Fruit fly (Drosophila melanogaster) whole organism, embryonic: ENCODE measurements around the gene CG31910.

ENCODE experiments used
- CG10654 ChIP-seq: fragments of 200-800 bp; sonication (Bioruptor generic); optimal IDR thresholded peaks from 2 replicates; lab custom pipeline; 2016; ENCODE audit warnings: missing biosample characterization, missing genetic modification characterization
- CG11247 ChIP-seq: fragments of 200-800 bp; sonication (Bioruptor generic); IDR thresholded peaks from 2 replicates; pipeline ENCODE4 v1.3.6; 2022; ENCODE audit warnings: missing biosample characterization, missing genetic modification characterization
- CG11696 ChIP-seq: fragments of 200-800 bp; sonication (Bioruptor generic); IDR thresholded peaks from 2 replicates; pipeline ENCODE4 v1.3.6; 2022; ENCODE audit warnings: missing biosample characterization, missing genetic modification characterization
- CG12071 ChIP-seq: fragments of 200-800 bp; sonication (Bioruptor generic); optimal IDR thresholded peaks from 3 replicates; lab custom pipeline; 2018; ENCODE audit warnings: missing biosample characterization, mild to moderate bottlenecking, missing genetic modification characterization
- CG12155 ChIP-seq: fragments of 200-800 bp; sonication (Bioruptor generic); optimal IDR thresholded peaks from 3 replicates; lab custom pipeline; 2016; ENCODE audit warnings: missing biosample characterization, missing genetic modification characterization
- CG12391 ChIP-seq: fragments of 200-800 bp; sonication (Bioruptor generic); optimal IDR thresholded peaks from 3 replicates; lab custom pipeline; 2018; ENCODE audit warnings: missing biosample characterization, mild to moderate bottlenecking, missing genetic modification characterization, moderate library complexity
- CG13287 ChIP-seq: fragments of 200-800 bp; sonication (Bioruptor generic); IDR thresholded peaks from 2 replicates; pipeline ENCODE4 v1.3.6; 2022; ENCODE audit warnings: missing biosample characterization, missing genetic modification characterization; ENCODE audit not compliant: partially characterized antibody
- CG2875 ChIP-seq: fragments of 200-800 bp; sonication (Bioruptor generic); optimal IDR thresholded peaks from 2 replicates; lab custom pipeline; 2017; ENCODE audit warnings: missing biosample characterization, mild to moderate bottlenecking, missing genetic modification characterization, missing genetic modification reagents
- CG2889 ChIP-seq: fragments of 200-800 bp; sonication (Bioruptor generic); IDR thresholded peaks from 3 replicates; pipeline ENCODE4 v1.3.6; 2022; ENCODE audit warnings: missing biosample characterization, missing genetic modification characterization
- CG30403 ChIP-seq: fragments of 200-800 bp; sonication (Bioruptor generic); optimal IDR thresholded peaks from 3 replicates; lab custom pipeline; 2016; ENCODE audit warnings: missing biosample characterization, missing genetic modification characterization
- CG31224 ChIP-seq: fragments of 200-800 bp; sonication (Bioruptor generic); IDR thresholded peaks from 2 replicates; pipeline ENCODE4 v1.3.6; 2022; ENCODE audit warnings: missing biosample characterization, missing genetic modification characterization
- CG32767 ChIP-seq: fragments of 200-800 bp; sonication (Bioruptor generic); IDR thresholded peaks from 2 replicates; pipeline ENCODE4 v1.3.6; 2022; ENCODE audit warnings: missing biosample characterization, missing genetic modification characterization
- CG32772 ChIP-seq: fragments of 200-800 bp; sonication (Bioruptor generic); IDR thresholded peaks from 2 replicates; pipeline ENCODE4 v1.3.6; 2022; ENCODE audit warnings: missing biosample characterization, missing genetic modification characterization
- CG3847 ChIP-seq: fragments of 200-800 bp; sonication (Bioruptor generic); IDR thresholded peaks from 2 replicates; pipeline ENCODE4 v1.3.6; 2022; ENCODE audit warnings: missing biosample characterization, missing genetic modification characterization
- CG4730 ChIP-seq: fragments of 200-800 bp; sonication (Bioruptor generic); IDR thresholded peaks from 2 replicates; pipeline ENCODE4 v1.3.6; 2022; ENCODE audit warnings: missing biosample characterization, missing genetic modification characterization
- CG6654 ChIP-seq: fragments of 200-800 bp; sonication (Bioruptor generic); optimal IDR thresholded peaks from 2 replicates; lab custom pipeline; 2017; ENCODE audit warnings: missing biosample characterization, mild to moderate bottlenecking, missing genetic modification characterization
- CG8765 ChIP-seq: fragments of 200-800 bp; sonication (Bioruptor generic); IDR thresholded peaks from 2 replicates; pipeline ENCODE4 v1.3.6; 2022; ENCODE audit warnings: missing biosample characterization, missing genetic modification characterization
- Doc2 ChIP-seq: fragments of 200-800 bp; sonication (Bioruptor generic); IDR thresholded peaks from 2 replicates; pipeline ENCODE4 v1.3.6; 2022; ENCODE audit warnings: missing biosample characterization, missing genetic modification characterization
- Eip74EF ChIP-seq, 2 experiments: fragments of 200-800 bp in 1 of 2; fragments of >200 bp in 1 of 2; sonication (Bioruptor generic) in 1 of 2; optimal IDR thresholded peaks; 2 replicates each; lab custom pipeline; 2017 to 2019; ENCODE audit warnings: missing biosample characterization in 2 of 2, missing genetic modification characterization in 2 of 2, mild to moderate bottlenecking in 1 of 2, moderate library complexity in 1 of 2
- H2.0 ChIP-seq: fragments of 200-800 bp; sonication (Bioruptor generic); IDR thresholded peaks from 2 replicates; pipeline ENCODE4 v1.3.6; 2022; ENCODE audit warnings: missing biosample characterization, missing genetic modification characterization
- Hey ChIP-seq: fragments of 200-800 bp; sonication (Bioruptor generic); optimal IDR thresholded peaks from 3 replicates; lab custom pipeline; 2018; ENCODE audit warnings: missing biosample characterization, mild to moderate bottlenecking, missing genetic modification characterization
- HmgZ ChIP-seq: fragments of 200-800 bp; sonication (Bioruptor generic); optimal IDR thresholded peaks from 2 replicates; lab custom pipeline; 2018; ENCODE audit warnings: missing biosample characterization, mild to moderate bottlenecking, missing genetic modification characterization
- Hr39 ChIP-seq: fragments of >200 bp; optimal IDR thresholded peaks from 2 replicates; lab custom pipeline; 2017
- Lhr ChIP-seq: fragments of 200-800 bp; sonication (Bioruptor generic); optimal IDR thresholded peaks from 3 replicates; lab custom pipeline; 2017; ENCODE audit warnings: mild to moderate bottlenecking, missing biosample characterization, missing genetic modification reagents, missing genetic modification characterization
- NK7.1 ChIP-seq: fragments of 200-800 bp; sonication (Bioruptor generic); optimal IDR thresholded peaks from 3 replicates; lab custom pipeline; 2016; ENCODE audit warnings: missing biosample characterization, missing genetic modification characterization
- Poxn ChIP-seq: fragments of 200-800 bp; sonication (Bioruptor generic); IDR thresholded peaks from 2 replicates; pipeline ENCODE4 v1.3.6; 2022; ENCODE audit warnings: missing biosample characterization, missing genetic modification characterization
- Sin3A ChIP-seq: fragments of >200 bp; optimal IDR thresholded peaks from 2 replicates; lab custom pipeline; 2018
- Sry-β ChIP-seq: fragments of 200-800 bp; sonication (Bioruptor generic); optimal IDR thresholded peaks from 2 replicates; lab custom pipeline; 2018; ENCODE audit warnings: missing biosample characterization, mild to moderate bottlenecking, missing genetic modification characterization, moderate library complexity
- Sry-δ ChIP-seq: fragments of 200-800 bp; sonication (Bioruptor generic); optimal IDR thresholded peaks from 2 replicates; lab custom pipeline; 2016; ENCODE audit warnings: missing biosample characterization, missing genetic modification characterization
- abd-A ChIP-seq: fragments of 200-800 bp; sonication (Bioruptor generic); optimal IDR thresholded peaks from 3 replicates; lab custom pipeline; 2019; ENCODE audit warnings: missing biosample characterization, mild to moderate bottlenecking, missing genetic modification characterization, moderate library complexity
- al ChIP-seq: fragments of 200-800 bp; sonication (Bioruptor generic); IDR thresholded peaks from 2 replicates; pipeline ENCODE4 v1.3.6; 2022; ENCODE audit warnings: missing biosample characterization, missing genetic modification characterization
- amos ChIP-seq: fragments of 200-800 bp; sonication (Bioruptor generic); IDR thresholded peaks from 2 replicates; pipeline ENCODE4 v1.3.6; 2022; ENCODE audit warnings: missing biosample characterization, missing genetic modification characterization; ENCODE audit not compliant: partially characterized antibody
- caup ChIP-seq: fragments of 200-800 bp; sonication (Bioruptor generic); optimal IDR thresholded peaks from 3 replicates; lab custom pipeline; 2017; ENCODE audit warnings: missing biosample characterization, mild to moderate bottlenecking, missing genetic modification characterization, moderate library complexity; ENCODE audit not compliant: severe bottlenecking
- cg ChIP-seq: fragments of 200-800 bp; sonication (Bioruptor generic); optimal IDR thresholded peaks from 3 replicates; lab custom pipeline; 2019; ENCODE audit warnings: missing biosample characterization, mild to moderate bottlenecking, missing genetic modification characterization, moderate library complexity
- chm ChIP-seq: fragments of 200-800 bp; sonication (Bioruptor generic); IDR thresholded peaks from 2 replicates; pipeline ENCODE4 v1.3.6; 2022; ENCODE audit warnings: missing biosample characterization, missing genetic modification characterization
- fd3F ChIP-seq: fragments of 200-800 bp; sonication (Bioruptor generic); optimal IDR thresholded peaks from 2 replicates; lab custom pipeline; 2018; ENCODE audit warnings: missing biosample characterization, mild to moderate bottlenecking, missing genetic modification characterization, moderate library complexity
- gcm ChIP-seq: fragments of 200-800 bp; sonication (Bioruptor generic); optimal IDR thresholded peaks from 2 replicates; lab custom pipeline; 2019; ENCODE audit warnings: missing biosample characterization, mild to moderate bottlenecking, missing genetic modification characterization, moderate library complexity
- ham ChIP-seq: fragments of 200-800 bp; sonication (Bioruptor generic); IDR thresholded peaks from 2 replicates; pipeline ENCODE4 v1.3.6; 2022; ENCODE audit warnings: missing biosample characterization, missing genetic modification characterization
- hb ChIP-seq: fragments of 200-800 bp; sonication (Bioruptor generic); IDR thresholded peaks from 3 replicates; pipeline ENCODE4 v1.3.6; 2022; ENCODE audit warnings: missing biosample characterization, missing genetic modification characterization; ENCODE audit not compliant: partially characterized antibody
- jigr1 ChIP-seq: fragments of 200-800 bp; sonication (Bioruptor generic); IDR thresholded peaks from 3 replicates; pipeline ENCODE4 v1.3.6; 2022; ENCODE audit warnings: missing biosample characterization, missing genetic modification characterization
- lbe ChIP-seq: fragments of 200-800 bp; sonication (Bioruptor generic); optimal IDR thresholded peaks from 2 replicates; lab custom pipeline; 2016; ENCODE audit warnings: missing biosample characterization, mild to moderate bottlenecking, missing genetic modification characterization
- luna ChIP-seq: fragments of 200-800 bp; sonication (Bioruptor generic); optimal IDR thresholded peaks from 2 replicates; lab custom pipeline; 2016; ENCODE audit warnings: missing biosample characterization, missing genetic modification characterization
- onecut ChIP-seq: fragments of 200-800 bp; sonication (Bioruptor generic); IDR thresholded peaks from 2 replicates; pipeline ENCODE4 v1.3.6; 2022; ENCODE audit warnings: missing biosample characterization, missing genetic modification characterization
- ranshi ChIP-seq: fragments of 200-800 bp; sonication (Bioruptor generic); IDR thresholded peaks from 2 replicates; pipeline ENCODE4 v1.3.6; 2022; ENCODE audit warnings: missing biosample characterization, missing genetic modification characterization
- scrt ChIP-seq: fragments of 200-800 bp; sonication (Bioruptor generic); optimal IDR thresholded peaks from 2 replicates; lab custom pipeline; 2018; ENCODE audit warnings: missing biosample characterization, mild to moderate bottlenecking, missing genetic modification characterization, moderate library complexity
- sens ChIP-seq: fragments of 200-800 bp; sonication (Bioruptor generic); peaks from one replicate; lab custom pipeline; 2016; ENCODE audit warnings: missing biosample characterization, missing genetic modification characterization
- sens-2 ChIP-seq: fragments of 200-800 bp; sonication (Bioruptor generic); IDR thresholded peaks from 2 replicates; pipeline ENCODE4 v1.3.6; 2022; ENCODE audit warnings: missing biosample characterization, missing genetic modification characterization
- slbo ChIP-seq: fragments of 200-800 bp; sonication (Bioruptor generic); IDR thresholded peaks from 2 replicates; pipeline ENCODE4 v1.3.6; 2022; ENCODE audit warnings: missing biosample characterization, missing genetic modification characterization
- sqz ChIP-seq: fragments of 200-800 bp; sonication (Bioruptor generic); optimal IDR thresholded peaks from 3 replicates; lab custom pipeline; 2018; ENCODE audit warnings: missing biosample characterization, mild to moderate bottlenecking, missing genetic modification characterization
- tin ChIP-seq: fragments of 200-800 bp; sonication (Bioruptor generic); optimal IDR thresholded peaks from 3 replicates; lab custom pipeline; 2016; ENCODE audit warnings: missing biosample characterization, missing genetic modification characterization
- wor ChIP-seq: fragments of 200-800 bp; sonication (Bioruptor generic); IDR thresholded peaks from 2 replicates; pipeline ENCODE4 v1.3.6; 2022; ENCODE audit warnings: missing biosample characterization, missing genetic modification characterization
- zf30C ChIP-seq: fragments of 200-800 bp; sonication (Bioruptor generic); optimal IDR thresholded peaks from 3 replicates; lab custom pipeline; 2018; ENCODE audit warnings: missing biosample characterization, mild to moderate bottlenecking, missing genetic modification characterization

Gene CG31910

DNA sequence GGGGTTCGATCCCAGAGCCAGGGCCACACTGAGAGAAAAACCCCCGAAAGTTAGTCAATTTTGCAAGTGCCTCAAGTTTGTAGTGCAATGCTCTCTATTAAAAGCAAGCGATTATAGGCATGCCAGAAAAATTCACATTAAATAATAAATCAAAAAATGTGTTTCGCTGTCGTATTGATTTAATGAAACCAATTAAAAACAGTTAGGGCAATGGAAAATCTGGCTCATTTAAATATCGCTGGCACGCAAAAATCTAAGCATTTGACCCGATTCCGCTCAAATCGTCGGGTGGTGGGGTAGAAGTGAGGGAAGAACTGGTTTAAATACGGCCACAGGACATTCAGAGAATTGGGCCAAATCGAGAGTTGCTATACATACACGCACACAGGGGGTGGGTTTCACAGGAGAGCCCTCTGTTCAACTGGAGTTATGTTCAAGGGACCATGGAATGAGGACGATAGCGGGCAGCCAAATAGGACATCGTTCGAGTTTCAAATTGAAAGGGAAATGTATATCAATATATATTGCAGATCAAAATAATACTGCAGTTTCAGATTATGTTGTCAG is 49.6 kb upstream of the CG31910 start (continued):
- TF ChIP-seq ham (no peak), zf30C (GFP tag; lab: Kevin White, UChicago) (peak; percentile 78), HmgZ (tag; lab: Kevin White, UChicago) (no peak), Poxn (GFP tag; lab: Robert Waterston, UW) (no peak), Sry-β (no peak), CG8765 (no peak), CG31224 (GFP tag; lab: Robert Waterston, UW) (no peak), Doc2 (no peak), sens-2 (no peak), sqz (GFP tag; lab: Kevin White, UChicago) (no peak), CG3847 (no peak), Hr39 (lab: Kevin White, UChicago) (no peak), scrt (GFP tag; lab: Kevin White, UChicago) (peak; percentile 21), sens (peak; percentile 80), chm (GFP tag; lab: Robert Waterston, UW) (0 out of 2 replicates have a peak, but pooled peaks have one; percentile 14), ranshi (no peak), CG2889 (GFP tag; lab: Robert Waterston, UW) (no peak), Hey (tag; lab: Kevin White, UChicago) (no peak), CG12391 (tag; lab: Kevin White, UChicago) (no peak), Lhr (GFP tag; lab: Kevin White, UChicago) (no peak), onecut (GFP tag; lab: Robert Waterston, UW) (no peak; the same call in 1 of the 2 replicates), CG12155 (no peak), gcm (GFP tag; lab: Kevin White, UChicago) (no peak), CG6654 (GFP tag; lab: Kevin White, UChicago) (no peak), CG11247 (GFP tag; lab: Robert Waterston, UW) (no peak), fd3F (GFP tag; lab: Kevin White, UChicago) (no peak), cg (GFP tag; lab: Kevin White, UChicago) (no peak), Eip74EF (GFP tag; optimal IDR thresholded peaks at IDR 0.05; lab: Kevin White, UChicago) (no peak), lbe (GFP tag; lab: Kevin White, UChicago) (no peak), wor (GFP tag; lab: Robert Waterston, UW) (no peak), jigr1 (GFP tag; lab: Robert Waterston, UW) (no peak), tin (GFP tag; lab: Kevin White, UChicago) (peak; percentile 35), CG11696 (GFP tag; lab: Robert Waterston, UW) (peak; percentile 97), abd-A (peak; percentile 79), caup (GFP tag; lab: Kevin White, UChicago) (peak; percentile 0), CG2875 (GFP tag; lab: Kevin White, UChicago) (no peak), CG12071 (no peak), NK7.1 (GFP tag; lab: Kevin White, UChicago) (no peak), CG10654 (no peak), CG32772 (GFP tag; lab: Robert Waterston, UW) (peak; percentile 42; the same call in 1 of the 2 replicates), CG13287 (GFP tag; lab: Robert Waterston, UW) (no peak), CG30403 (GFP tag; lab: Kevin White, UChicago) (peak; percentile 30), luna (no peak), H2.0 (GFP tag; lab: Robert Waterston, UW) (peak; percentile 9; the same call in 1 of the 2 replicates), CG32767 (GFP tag; lab: Robert Waterston, UW) (peak; percentile 54; the same call in 1 of the 2 replicates), Sin3A (lab: Kevin White, UChicago) (no peak), CG4730 (GFP tag; lab: Robert Waterston, UW) (no peak), al (GFP tag; lab: Robert Waterston, UW) (no peak), slbo (peak; percentile 59), hb (GFP tag; lab: Robert Waterston, UW) (no peak), amos (GFP tag; lab: Robert Waterston, UW) (no peak), Sry-δ (GFP tag; lab: Kevin White, UChicago) (no peak)
